Worm (Caenorhabditis elegans): ENCODE results near the gene kqt-1.

ce11 chrX:6656251-6656650 is 37.4 kb downstream of the kqt-1 start:
- no peak for TF ChIP-seq him-1 (tag; optimal IDR thresholded peaks at IDR 0.05)
- no peak for TF ChIP-seq dao-5 (tag; optimal IDR thresholded peaks at IDR 0.05)

All from whole organism, L4/young adult.